Worm (Caenorhabditis elegans): ENCODE data around the gene F49F1.5.

ce11 chrIV:4162121-4162520 lies 41.9 kb upstream of the F49F1.5 start, which contains the start of gene scrm-5:
- TF ChIP-seq aly-2 (tag; optimal IDR thresholded peaks at IDR 0.05) (no peak), nhr-28 (tag; optimal IDR thresholded peaks at IDR 0.05) (no peak), dmd-9 (GFP tag; IDR thresholded peaks at IDR 0.05) (no peak), ztf-11 (tag; optimal IDR thresholded peaks at IDR 0.05) (no peak), ceh-82 (tag; optimal IDR thresholded peaks at IDR 0.05) (no peak), php-3 (GFP tag; IDR thresholded peaks at IDR 0.05) (no peak), nhr-11 (tag; optimal IDR thresholded peaks at IDR 0.05) (no peak), unc-130 (GFP tag; optimal IDR thresholded peaks at IDR 0.05) (no peak), zip-2 (tag; optimal IDR thresholded peaks at IDR 0.05) (no peak), fos-1 (tag; optimal IDR thresholded peaks at IDR 0.05) (no peak), zfp-3 (GFP tag; conservative IDR thresholded peaks at IDR 0.05) (no peak), saeg-2 (GFP tag; IDR thresholded peaks at IDR 0.05) (no peak)

Measured in whole organism, L4 larva.